Worm (Caenorhabditis elegans): ENCODE measurements around the gene cyp-13A6.

DNA sequence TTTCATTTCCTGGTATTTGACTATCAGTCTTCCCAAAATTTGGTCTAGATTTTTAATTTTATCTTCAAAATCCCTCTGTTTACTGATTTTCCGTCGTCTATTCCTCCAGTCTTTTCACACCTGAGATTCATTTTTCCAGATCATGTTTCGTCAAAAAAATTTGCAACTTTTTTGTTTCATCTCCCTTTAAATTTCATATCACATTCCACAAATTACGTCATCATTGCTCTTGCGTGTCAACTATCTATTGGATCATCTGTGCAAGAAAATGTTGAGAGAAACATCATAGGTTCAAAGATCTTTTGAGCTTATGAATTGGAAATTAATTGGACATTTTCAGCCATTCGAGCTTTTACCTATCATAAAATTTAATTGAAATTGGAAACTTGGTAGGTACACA lies 43.2 kb downstream of the cyp-13A6 start:
- no peak for TF ChIP-seq pha-4 (tag; optimal IDR thresholded peaks at IDR 0.05)
- TF ChIP-seq ztf-11 (tag; optimal IDR thresholded peaks at IDR 0.05): no peak
- TF ChIP-seq zip-8 (tag; optimal IDR thresholded peaks at IDR 0.05): peak; percentile 56
- TF ChIP-seq elt-3 (tag; optimal IDR thresholded peaks at IDR 0.05): no peak
- TF ChIP-seq ceh-39 (tag; optimal IDR thresholded peaks at IDR 0.05): no peak
- no peak for TF ChIP-seq snpc-4 (tag; optimal IDR thresholded peaks at IDR 0.05)
- no peak for TF ChIP-seq drap-1 (GFP tag; optimal IDR thresholded peaks at IDR 0.05)
- TF ChIP-seq flh-1 (GFP tag; optimal IDR thresholded peaks at IDR 0.05): no peak
- no peak for TF ChIP-seq mep-1 (tag; optimal IDR thresholded peaks at IDR 0.05)
- no peak for TF ChIP-seq nhr-2 (tag; optimal IDR thresholded peaks at IDR 0.05)
- no peak for TF ChIP-seq mls-2 (tag; optimal IDR thresholded peaks at IDR 0.05)
